Worm (Caenorhabditis elegans) whole organism, early embryonic: ENCODE data around the gene gbf-1.

ENCODE experiments used
- B0310.2 ChIP-seq: sonication (generic microtip); optimal IDR thresholded peaks from 2 replicates; lab custom pipeline; 2016; ENCODE audit warnings: mild to moderate bottlenecking, missing genetic modification characterization, missing compliant biosample characterization
- F13C5.2 ChIP-seq: sonication (generic microtip); optimal IDR thresholded peaks from 2 replicates; lab custom pipeline; 2017; ENCODE audit warnings: mild to moderate bottlenecking, missing genetic modification characterization, inconsistent platforms, missing compliant biosample characterization
- aly-1 ChIP-seq: sonication (generic microtip); optimal IDR thresholded peaks from 2 replicates; lab custom pipeline; 2016; ENCODE audit warnings: missing genetic modification characterization, missing compliant biosample characterization
- ama-1 ChIP-seq: fragments of 150-350 bp; optimal IDR thresholded peaks from 2 replicates; lab custom pipeline; 2014
- ceh-13 ChIP-seq: fragments of 200-800 bp; sonication (Bioruptor generic); optimal IDR thresholded peaks from 2 replicates; lab custom pipeline; 2018; ENCODE audit warnings: mild to moderate bottlenecking, missing genetic modification characterization, missing compliant biosample characterization
- ceh-36 ChIP-seq: sonication (generic microtip); optimal IDR thresholded peaks from 2 replicates; lab custom pipeline; 2016; ENCODE audit warnings: missing genetic modification characterization, inconsistent platforms, missing compliant biosample characterization
- ets-7 ChIP-seq: sonication (generic microtip); optimal IDR thresholded peaks from 2 replicates; lab custom pipeline; 2016; ENCODE audit warnings: missing genotype, missing genetic modification characterization, missing compliant biosample characterization
- flt-1 ChIP-seq: fragments of 200-800 bp; sonication (Bioruptor generic); IDR thresholded peaks from 2 replicates; pipeline ENCODE4 v1.3.6; 2022; ENCODE audit warnings: missing genetic modification characterization, missing compliant biosample characterization
- hmbx-1 ChIP-seq: sonication (generic microtip); optimal IDR thresholded peaks from 2 replicates; lab custom pipeline; 2016; ENCODE audit warnings: mild to moderate bottlenecking, missing genetic modification characterization, missing compliant biosample characterization
- hmg-4 ChIP-seq: fragments of 200-800 bp; sonication (Bioruptor generic); optimal IDR thresholded peaks from 2 replicates; lab custom pipeline; 2018; ENCODE audit warnings: mild to moderate bottlenecking, missing genetic modification characterization, missing compliant biosample characterization
- hnd-1 ChIP-seq: sonication (generic microtip); optimal IDR thresholded peaks from 2 replicates; lab custom pipeline; 2016; ENCODE audit warnings: missing genetic modification characterization, missing compliant biosample characterization
- pes-1 ChIP-seq: fragments of 200-800 bp; sonication (Bioruptor generic); IDR thresholded peaks from 2 replicates; pipeline ENCODE4 v1.3.6; 2022; ENCODE audit warnings: missing genetic modification reagents, missing genetic modification characterization, missing compliant biosample characterization
- scrt-1 ChIP-seq: fragments of 200-800 bp; sonication (Bioruptor generic); IDR thresholded peaks from 2 replicates; pipeline ENCODE4 v1.3.6; 2022; ENCODE audit warnings: missing genetic modification characterization, missing compliant biosample characterization
- sea-1 ChIP-seq: fragments of 200-800 bp; sonication (Bioruptor generic); conservative IDR thresholded peaks from 2 replicates; pipeline ENCODE4 v1.3.6; 2022; ENCODE audit warnings: missing genetic modification characterization, missing compliant biosample characterization
- tbx-11 ChIP-seq: fragments of 200-800 bp; sonication (Bioruptor generic); IDR thresholded peaks from 2 replicates; pipeline ENCODE4 v1.3.6; 2022; ENCODE audit warnings: missing genetic modification characterization, missing compliant biosample characterization
- tbx-37 ChIP-seq: fragments of 200-800 bp; sonication (Bioruptor generic); conservative IDR thresholded peaks from 2 replicates; pipeline ENCODE4 v1.3.6; 2022; ENCODE audit warnings: missing genetic modification reagents, missing genetic modification characterization, missing compliant biosample characterization
- tra-4 ChIP-seq: sonication (generic microtip); optimal IDR thresholded peaks from 2 replicates; lab custom pipeline; 2017; ENCODE audit warnings: missing genetic modification characterization, missing compliant biosample characterization

gbf-1 gene

DNA sequence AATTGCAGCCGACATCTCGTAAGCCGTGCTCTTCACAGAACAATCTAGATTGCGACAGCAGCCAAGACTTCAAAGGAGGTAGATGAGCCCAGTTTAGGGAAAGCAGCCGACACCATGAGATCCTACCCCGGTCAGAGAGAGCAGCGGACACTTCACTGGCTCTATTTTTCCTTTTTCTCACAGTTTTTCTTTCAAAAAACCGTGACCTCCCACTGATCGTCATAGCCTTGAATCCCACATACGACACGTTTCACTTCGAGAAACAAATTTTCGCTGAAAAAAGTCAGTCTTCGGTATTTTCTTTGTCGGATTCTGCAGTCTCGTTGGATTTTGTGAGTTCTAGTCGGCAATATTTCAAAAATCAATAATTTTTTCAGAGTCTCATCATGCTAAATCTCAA is 41.4 kb downstream of the gbf-1 start, which contains the start of gene Y41C4A.21:
Y41C4A.21 (plus strand) TSS at position 301 of the 400 bp plus-strand sequence.
- TF ChIP-seq scrt-1 (GFP tag; lab: Robert Waterston, UW) = no peak
- no peak for TF ChIP-seq tbx-37 (GFP tag; lab: Robert Waterston, UW)

ce11 chrIII:11731491-11731890 is 42.0 kb downstream of the gbf-1 start:
- TF ChIP-seq ama-1 (lab: Kevin White, UChicago) (no peak), tbx-37 (GFP tag; lab: Robert Waterston, UW) (no peak), F13C5.2 (no peak), sea-1 (no peak), hmbx-1 (no peak), hnd-1 (tag; lab: Kevin White, UChicago) (no peak), ets-7 (no peak), ceh-13 (GFP tag; lab: Kevin White, UChicago) (no peak), pes-1 (GFP tag; lab: Robert Waterston, UW) (no peak)

DNA sequence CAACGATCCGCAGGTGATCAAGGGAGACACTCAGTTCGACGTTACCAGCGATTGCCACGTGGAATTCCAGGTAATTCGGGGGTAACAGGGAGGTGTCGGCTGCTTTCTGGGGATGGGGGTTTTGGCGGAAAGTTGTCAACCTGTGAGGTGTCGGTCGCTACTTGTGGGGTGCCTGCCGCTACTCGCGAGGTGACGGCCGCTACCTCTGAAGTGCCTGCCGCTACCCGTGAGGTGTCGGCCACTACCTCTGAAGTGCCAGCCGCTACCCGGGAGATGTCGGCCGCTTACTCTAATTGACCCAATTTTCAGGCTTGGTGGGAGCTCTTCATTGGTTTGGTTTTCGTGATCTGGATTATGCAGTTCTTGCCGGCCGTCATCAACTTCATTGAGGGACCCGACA is 42.6 kb downstream of the gbf-1 start:
- TF ChIP-seq tbx-37 (GFP tag; lab: Robert Waterston, UW) (no peak), hmg-4 (GFP tag; lab: Kevin White, UChicago) (no peak), aly-1 (tag; lab: Kevin White, UChicago) (no peak), sea-1 (no peak), pes-1 (GFP tag; lab: Robert Waterston, UW) (no peak), tbx-11 (GFP tag; lab: Robert Waterston, UW) (no peak), F13C5.2 (no peak), scrt-1 (GFP tag; lab: Robert Waterston, UW) (no peak), ama-1 (lab: Kevin White, UChicago) (no peak), tra-4 (tag; lab: Kevin White, UChicago) (no peak), hnd-1 (tag; lab: Kevin White, UChicago) (no peak), ceh-13 (GFP tag; lab: Kevin White, UChicago) (no peak), B0310.2 (tag; lab: Kevin White, UChicago) (no peak), hmbx-1 (no peak), ets-7 (no peak)

DNA sequence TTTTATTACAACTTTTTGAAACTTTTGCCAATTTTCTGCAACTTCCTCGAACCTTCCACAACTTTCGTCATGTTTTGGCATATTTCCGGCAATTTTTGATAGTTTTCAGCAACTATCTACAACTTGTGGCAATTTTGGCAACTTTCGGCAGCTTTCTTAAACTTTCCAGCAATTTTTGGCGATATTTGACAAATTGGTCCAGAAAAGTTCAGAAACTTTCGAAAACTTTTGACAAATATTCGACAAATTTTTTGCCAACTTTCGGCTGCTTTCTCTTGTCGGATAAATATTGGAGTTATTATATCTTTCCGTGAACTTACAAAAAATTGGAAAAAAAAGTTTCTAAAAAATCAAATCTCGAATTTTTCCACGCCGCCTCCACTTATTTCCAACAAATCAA is 43.2 kb downstream of the gbf-1 start, which contains the start of gene Y41C4A.18:
Y41C4A.18 (plus strand) TSS at position 301 of the 400 bp plus-strand sequence.
- TF ChIP-seq tbx-11 (GFP tag; lab: Robert Waterston, UW) (no peak), sea-1 (no peak), ama-1 (lab: Kevin White, UChicago) (no peak), hmbx-1 (no peak), hnd-1 (tag; lab: Kevin White, UChicago) (no peak), scrt-1 (GFP tag; lab: Robert Waterston, UW) (no peak), ceh-13 (GFP tag; lab: Kevin White, UChicago) (no peak), ets-7 (no peak), ceh-36 (tag; lab: Kevin White, UChicago) (no peak), aly-1 (tag; lab: Kevin White, UChicago) (no peak), B0310.2 (tag; lab: Kevin White, UChicago) (no peak), hmg-4 (GFP tag; lab: Kevin White, UChicago) (no peak), tbx-37 (GFP tag; lab: Robert Waterston, UW) (no peak), tra-4 (tag; lab: Kevin White, UChicago) (no peak), F13C5.2 (no peak), pes-1 (GFP tag; lab: Robert Waterston, UW) (no peak), flt-1 (GFP tag; lab: Robert Waterston, UW) (no peak)

ce11 chrIII:11727010-11727409 is 46.5 kb downstream of the gbf-1 start:
- TF ChIP-seq tbx-11 (GFP tag; lab: Robert Waterston, UW) (no peak), ceh-13 (GFP tag; lab: Kevin White, UChicago) (no peak), hmg-4 (GFP tag; lab: Kevin White, UChicago) (no peak), ama-1 (lab: Kevin White, UChicago) (no peak), ceh-36 (tag; lab: Kevin White, UChicago) (no peak), flt-1 (GFP tag; lab: Robert Waterston, UW) (no peak), hnd-1 (tag; lab: Kevin White, UChicago) (no peak), pes-1 (GFP tag; lab: Robert Waterston, UW) (no peak)

DNA sequence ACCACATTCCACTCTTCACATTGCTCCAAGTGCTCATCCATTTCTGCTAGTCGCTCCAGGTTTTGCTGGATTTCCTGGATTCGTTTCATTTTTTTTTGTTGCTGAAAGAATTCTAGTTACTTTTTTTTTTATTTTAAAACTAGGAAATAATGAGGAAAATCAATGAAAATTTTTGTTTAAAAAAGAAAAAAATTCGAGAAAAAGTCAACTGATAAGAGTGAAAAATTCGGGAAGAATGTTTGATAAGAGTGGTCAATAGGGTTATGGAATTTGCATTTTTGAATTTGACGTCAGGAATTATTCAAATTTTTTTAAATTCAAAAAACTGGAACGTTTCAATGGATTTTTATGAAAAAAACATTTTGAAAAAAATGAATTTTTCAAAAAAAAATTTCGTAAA is 46.9 kb downstream of the gbf-1 start, which contains the start of gene Y41C4A.12:
Y41C4A.12 (minus strand) TSS at position 101 of the 400 bp plus-strand sequence.
- TF ChIP-seq tbx-11 (GFP tag; lab: Robert Waterston, UW) (no peak), pes-1 (GFP tag; lab: Robert Waterston, UW) (no peak), F13C5.2 (no peak), B0310.2 (tag; lab: Kevin White, UChicago) (no peak), hmbx-1 (no peak), tbx-37 (GFP tag; lab: Robert Waterston, UW) (no peak), ama-1 (lab: Kevin White, UChicago) (no peak), ceh-13 (GFP tag; lab: Kevin White, UChicago) (no peak), ceh-36 (tag; lab: Kevin White, UChicago) (no peak), ets-7 (no peak), aly-1 (tag; lab: Kevin White, UChicago) (no peak), scrt-1 (GFP tag; lab: Robert Waterston, UW) (no peak), tra-4 (tag; lab: Kevin White, UChicago) (no peak), hmg-4 (GFP tag; lab: Kevin White, UChicago) (no peak), sea-1 (no peak), hnd-1 (tag; lab: Kevin White, UChicago) (no peak), flt-1 (GFP tag; lab: Robert Waterston, UW) (no peak)

ce11 chrIII:11721405-11721804 is 52.1 kb downstream of the gbf-1 start, which contains the start of gene Y41C4A.32:
TSS of gene Y41C4A.32 (plus strand) at chrIII:11721706.
- TF ChIP-seq flt-1 (GFP tag; lab: Robert Waterston, UW) (no peak), hmg-4 (GFP tag; lab: Kevin White, UChicago) (no peak), hmbx-1 (no peak), hnd-1 (tag; lab: Kevin White, UChicago) (no peak), sea-1 (no peak), ets-7 (no peak), F13C5.2 (no peak)
